Worm (Caenorhabditis elegans): ENCODE data around the gene arl-8.

- no peak for TF ChIP-seq mdl-1 (tag; optimal IDR thresholded peaks at IDR 0.05)
- TF ChIP-seq sma-9 (GFP tag; optimal IDR thresholded peaks at IDR 0.05) = no peak
- no peak for TF ChIP-seq sma-9 (tag; optimal IDR thresholded peaks at IDR 0.05)
These were observed 24.3 kb downstream of the arl-8 start for ce11 chrIV:14822267-14822666.

All from whole organism, L2 larva.